Worm (Caenorhabditis elegans) whole organism, L3 larva: ENCODE data around the gene F41E6.12.

Experiments
- ceh-82 ChIP-seq: fragments of 150-350 bp; optimal IDR thresholded peaks from 2 replicates; lab custom pipeline; 2014; ENCODE audit warnings: missing biosample characterization, missing genetic modification characterization
- ceh-9 ChIP-seq: sonication (generic microtip); optimal IDR thresholded peaks from 2 replicates; lab custom pipeline; 2018; ENCODE audit warnings: missing biosample characterization, missing genetic modification characterization
- egl-27 ChIP-seq: sonication (generic microtip); optimal IDR thresholded peaks from 4 replicates; lab custom pipeline; 2017; ENCODE audit warnings: missing biosample characterization, missing genetic modification reagents, missing genetic modification characterization
- elt-1 ChIP-seq: fragments of 150-350 bp; optimal IDR thresholded peaks from 2 replicates; lab custom pipeline; 2014; ENCODE audit warnings: missing biosample characterization, missing genetic modification characterization
- elt-2 ChIP-seq: sonication (generic microtip); optimal IDR thresholded peaks from 2 replicates; lab custom pipeline; 2016; ENCODE audit warnings: missing genetic modification reagents, mild to moderate bottlenecking, missing genetic modification characterization, missing compliant biosample characterization
- jun-1 ChIP-seq: fragments of 150-350 bp; optimal IDR thresholded peaks from 2 replicates; lab custom pipeline; 2014; ENCODE audit warnings: missing biosample characterization, missing genetic modification reagents, missing genetic modification characterization
- nhr-28 ChIP-seq: fragments of 150-350 bp; optimal IDR thresholded peaks from 2 replicates; lab custom pipeline; 2014; ENCODE audit warnings: missing biosample characterization, missing genetic modification characterization
- nhr-76 ChIP-seq: fragments of 150-350 bp; sonication (generic microtip); optimal IDR thresholded peaks from 5 replicates; lab custom pipeline; 2014; ENCODE audit warnings: missing biosample characterization, missing genetic modification characterization
- unc-39 ChIP-seq: sonication (generic microtip); optimal IDR thresholded peaks from 4 replicates; lab custom pipeline; 2017; ENCODE audit warnings: missing biosample characterization, missing genetic modification characterization
- unc-62 ChIP-seq: fragments of 150-350 bp; sonication (generic microtip); optimal IDR thresholded peaks from 4 replicates; lab custom pipeline; 2014; ENCODE audit warnings: missing biosample characterization, missing genetic modification reagents, missing genetic modification characterization
- zag-1 ChIP-seq: fragments of 150-350 bp; optimal IDR thresholded peaks from 2 replicates; lab custom pipeline; 2014; ENCODE audit warnings: missing biosample characterization, missing genetic modification characterization
- ztf-11 ChIP-seq: fragments of 150-350 bp; optimal IDR thresholded peaks from 2 replicates; lab custom pipeline; 2014; ENCODE audit warnings: missing biosample characterization, missing genetic modification characterization

- TF ChIP-seq zag-1 (tag; lab: Kevin White, UChicago) (no peak), unc-39 (tag; lab: Kevin White, UChicago) (no peak), jun-1 (tag; lab: Kevin White, UChicago) (no peak), ceh-82 (tag; lab: Kevin White, UChicago) (no peak), elt-2 (tag; lab: Kevin White, UChicago) (no peak), unc-62 (no peak), egl-27 (tag; lab: Kevin White, UChicago) (no peak), nhr-28 (tag; lab: Kevin White, UChicago) (no peak), ceh-9 (tag; lab: Kevin White, UChicago) (no peak), ztf-11 (tag; lab: Kevin White, UChicago) (no peak), elt-1 (tag; lab: Kevin White, UChicago) (no peak), nhr-76 (tag; lab: Kevin White, UChicago) (no peak)
These were observed 19.0 kb downstream of the F41E6.12 start for ce11 chrV:8609776-8610529.
